Worm (Caenorhabditis elegans) whole organism, L4 larva: ENCODE measurements around the gene R08A2.5.
A peak's percentile ranks its signal among the peaks of the same experiment; 100 is the strongest.
"Not testable (repeated sequence)": the region's sequence is repeated elsewhere in the genome, so short reads cannot be mapped to it uniquely, and the experiment has no call there.

Source experiments
- F26F4.8 ChIP-seq: fragments of 200-800 bp; sonication (Bioruptor generic); conservative IDR thresholded peaks from 2 replicates; pipeline ENCODE4 v1.3.6; 2022; ENCODE audit warnings: missing genetic modification characterization, missing compliant biosample characterization
- F37D6.2 ChIP-seq: sonication (generic microtip); optimal IDR thresholded peaks from 2 replicates; lab custom pipeline; 2016; ENCODE audit warnings: mild to moderate bottlenecking, missing genetic modification characterization, missing compliant biosample characterization
- F49E8.2 ChIP-seq: sonication (generic microtip); optimal IDR thresholded peaks from 2 replicates; lab custom pipeline; 2016; ENCODE audit warnings: missing compliant biosample characterization, mild to moderate bottlenecking, missing genetic modification characterization, borderline replicate concordance
- R02D3.7 ChIP-seq: fragments of 150-350 bp; sonication (generic microtip); optimal IDR thresholded peaks from 3 replicates; lab custom pipeline; 2014; ENCODE audit warnings: missing biosample characterization, missing genetic modification characterization
- ZK337.2 ChIP-seq: fragments of 200-800 bp; sonication (Bioruptor generic); IDR thresholded peaks from 2 replicates; pipeline ENCODE4 v1.3.6; 2022; ENCODE audit warnings: missing genetic modification reagents, missing genetic modification characterization, missing compliant biosample characterization
- aha-1 ChIP-seq: fragments of 150-350 bp; peaks from one replicate; lab custom pipeline; 2014; ENCODE audit warnings: missing biosample characterization, missing genetic modification characterization
- ces-1 ChIP-seq: fragments of 150-350 bp; sonication (generic microtip); optimal IDR thresholded peaks from 4 replicates; lab custom pipeline; 2014; ENCODE audit warnings: missing biosample characterization, missing genetic modification reagents, missing genetic modification characterization
- daf-12 ChIP-seq: fragments of 150-350 bp; optimal IDR thresholded peaks from 2 replicates; lab custom pipeline; 2014; ENCODE audit warnings: missing biosample characterization, missing genetic modification reagents, missing genetic modification characterization
- dmd-8 ChIP-seq: fragments of 200-800 bp; sonication (Bioruptor generic); IDR thresholded peaks from 2 replicates; pipeline ENCODE4 v1.3.6; 2022; ENCODE audit warnings: missing genetic modification characterization, missing compliant biosample characterization
- duxl-1 ChIP-seq: sonication (generic microtip); optimal IDR thresholded peaks from 2 replicates; lab custom pipeline; 2016; ENCODE audit warnings: mild to moderate bottlenecking, missing genetic modification characterization, moderate library complexity, missing compliant biosample characterization; ENCODE audit not compliant: poor library complexity
- gei-8 ChIP-seq: fragments of 200-800 bp; sonication (Bioruptor generic); optimal IDR thresholded peaks from 2 replicates; lab custom pipeline; 2018; ENCODE audit warnings: mild to moderate bottlenecking, missing genetic modification characterization, missing compliant biosample characterization
- hmg-1.1 ChIP-seq: fragments of 200-800 bp; sonication (Bioruptor generic); IDR thresholded peaks from 2 replicates; pipeline ENCODE4 v1.3.6; 2022; ENCODE audit warnings: missing genetic modification reagents, missing genetic modification characterization, missing compliant biosample characterization
- lim-7 ChIP-seq: fragments of 200-800 bp; sonication (Bioruptor generic); IDR thresholded peaks from 2 replicates; pipeline ENCODE4 v1.3.6; 2022; ENCODE audit warnings: missing genetic modification characterization, missing compliant biosample characterization
- lin-1 ChIP-seq: fragments of 200-800 bp; sonication (Bioruptor generic); IDR thresholded peaks from 2 replicates; pipeline ENCODE4 v1.3.6; 2022; ENCODE audit warnings: missing genetic modification reagents, missing genetic modification characterization, missing compliant biosample characterization
- lin-15B ChIP-seq: fragments of 150-350 bp; sonication (generic microtip); optimal IDR thresholded peaks from 3 replicates; lab custom pipeline; 2014; ENCODE audit warnings: missing biosample characterization, missing genetic modification characterization
- lin-39 ChIP-seq: fragments of 150-350 bp; optimal IDR thresholded peaks from 2 replicates; lab custom pipeline; 2014; ENCODE audit warnings: missing biosample characterization, missing genetic modification reagents, missing genetic modification characterization
- lir-3 ChIP-seq: sonication (generic microtip); optimal IDR thresholded peaks from 2 replicates; lab custom pipeline; 2016; ENCODE audit warnings: mild to moderate bottlenecking, missing genetic modification characterization, missing compliant biosample characterization
- mdt-29 ChIP-seq: fragments of 200-800 bp; sonication (Bioruptor generic); IDR thresholded peaks from 2 replicates; pipeline ENCODE4 v1.3.6; 2022; ENCODE audit warnings: missing genetic modification reagents, missing genetic modification characterization, missing compliant biosample characterization
- mep-1 ChIP-seq: fragments of 150-350 bp; sonication (generic microtip); optimal IDR thresholded peaks from 3 replicates; lab custom pipeline; 2014; ENCODE audit warnings: missing biosample characterization, missing genetic modification characterization
- mes-2 ChIP-seq: sonication (generic microtip); optimal IDR thresholded peaks from 2 replicates; lab custom pipeline; 2016; ENCODE audit warnings: missing genotype, mild to moderate bottlenecking, missing genetic modification characterization, missing compliant biosample characterization; ENCODE audit not compliant: poor library complexity, severe bottlenecking
- nhr-10 ChIP-seq: fragments of 150-350 bp; optimal IDR thresholded peaks from 2 replicates; lab custom pipeline; 2014; ENCODE audit warnings: missing biosample characterization, missing genetic modification characterization
- nhr-41 ChIP-seq: fragments of 200-800 bp; sonication (Bioruptor generic); IDR thresholded peaks from 2 replicates; pipeline ENCODE4 v1.3.6; 2022; ENCODE audit warnings: missing genetic modification reagents, missing genetic modification characterization, missing compliant biosample characterization
- nhr-6 ChIP-seq: fragments of 150-350 bp; optimal IDR thresholded peaks from 2 replicates; lab custom pipeline; 2014; ENCODE audit warnings: missing biosample characterization, missing genetic modification characterization
- nhr-76 ChIP-seq: fragments of 150-350 bp; optimal IDR thresholded peaks from 2 replicates; lab custom pipeline; 2014; ENCODE audit warnings: missing biosample characterization, missing genetic modification characterization
- set-16 ChIP-seq: fragments of 200-800 bp; sonication (Bioruptor generic); IDR thresholded peaks from 2 replicates; pipeline ENCODE4 v1.3.6; 2022; ENCODE audit warnings: missing genetic modification reagents, missing genetic modification characterization, missing compliant biosample characterization
- tra-1 ChIP-seq: fragments of 200-800 bp; sonication (Bioruptor generic); IDR thresholded peaks from 2 replicates; pipeline ENCODE4 v1.3.6; 2022; ENCODE audit warnings: missing genetic modification reagents, missing genetic modification characterization, missing compliant biosample characterization
- unc-62 ChIP-seq, 3 experiments: fragments of 150-350 bp in 1 of 3; sonication (generic microtip); optimal IDR thresholded peaks in 2 of 3; peaks in 1 of 3; 1 replicate in 1 of 3; 2 replicates in 2 of 3; lab custom pipeline; 2014 to 2017; ENCODE audit warnings: missing biosample characterization in 3 of 3, missing genetic modification characterization in 3 of 3, missing genetic modification reagents in 3 of 3, missing genotype in 1 of 3
- zip-11 ChIP-seq: fragments of 200-800 bp; sonication (Bioruptor generic); IDR thresholded peaks from 2 replicates; pipeline ENCODE4 v1.3.6; 2022; ENCODE audit warnings: missing genetic modification characterization, missing compliant biosample characterization

Gene R08A2.5

ce11 chrV:14746975-14747374 lies 34.6 kb downstream of the R08A2.5 start:
- TF ChIP-seq lin-39 (tag; lab: Kevin White, UChicago) = no peak
- no peak for TF ChIP-seq gei-8 (GFP tag; lab: Kevin White, UChicago)
- no peak for TF ChIP-seq mdt-29 (GFP tag; lab: Robert Waterston, UW)
- TF ChIP-seq lir-3 = no peak
- peak; percentile 89 for TF ChIP-seq set-16 (GFP tag; lab: Robert Waterston, UW)
- no peak for TF ChIP-seq nhr-6 (tag; lab: Kevin White, UChicago)
- TF ChIP-seq, all 104 proteins: peak for 1

ce11 chrV:14748608-14749137 lies 36.3 kb downstream of the R08A2.5 start, which contains the start of the genes lipl-8 and Y50E8A.22:
TSS of gene lipl-8 (minus strand) at chrV:14748708.
TSS of gene Y50E8A.22 (minus strand) at chrV:14749087.
- no peak for TF ChIP-seq mdt-29 (GFP tag; lab: Robert Waterston, UW)
- TF ChIP-seq nhr-41 (GFP tag; lab: Robert Waterston, UW) = no peak
- TF ChIP-seq mes-2 (tag; lab: Kevin White, UChicago) = no peak
- TF ChIP-seq F37D6.2 (tag; lab: Kevin White, UChicago) = no peak
- TF ChIP-seq nhr-10 (tag; lab: Kevin White, UChicago) = no peak
- no peak for TF ChIP-seq duxl-1 (tag; lab: Kevin White, UChicago)
- no peak for TF ChIP-seq zip-11 (GFP tag; lab: Robert Waterston, UW)
- no peak for TF ChIP-seq tra-1 (GFP tag; lab: Robert Waterston, UW)
- TF ChIP-seq mep-1 = no peak
- TF ChIP-seq ces-1 = no peak
- no peak for TF ChIP-seq dmd-8
- TF ChIP-seq daf-12 (tag; lab: Kevin White, UChicago) = no peak
- TF ChIP-seq nhr-76 (tag; lab: Kevin White, UChicago) = no peak
- no peak for TF ChIP-seq lim-7
- no peak for TF ChIP-seq R02D3.7 (tag; lab: Kevin White, UChicago)

ce11 chrV:14750357-14750756 lies 37.9 kb downstream of the R08A2.5 start, which contains the start of gene nspa-10:
TSS of gene nspa-10 (minus strand) at chrV:14750457.
- not testable (repeated sequence) for TF ChIP-seq F26F4.8 (GFP tag; lab: Robert Waterston, UW); lin-15B (tag; lab: Kevin White, UChicago); F49E8.2 (tag; lab: Kevin White, UChicago)

ce11 chrV:14762563-14762962 lies 50.1 kb downstream of the R08A2.5 start:
- TF ChIP-seq lin-1 (GFP tag; lab: Robert Waterston, UW) = no peak
- TF ChIP-seq aha-1 = peak; percentile 84
- TF ChIP-seq lir-3 = no peak
- TF ChIP-seq unc-62 (GFP tag; optimal IDR thresholded peaks at IDR 0.05 in 1 of 2; lab: Kevin White, UChicago) = peak in 1 of 2 experiments; percentile 84
- no peak for TF ChIP-seq unc-62 (tag; optimal IDR thresholded peaks at IDR 0.05; lab: Kevin White, UChicago)
- TF ChIP-seq hmg-1.1 (GFP tag; lab: Robert Waterston, UW) = no peak

ce11 chrV:14763582-14763981 lies 51.2 kb downstream of the R08A2.5 start:
- TF ChIP-seq unc-62 (GFP tag; optimal IDR thresholded peaks at IDR 0.05 in 1 of 2; lab: Kevin White, UChicago) = peak in 1 of 2 experiments; percentile 87
- no peak for TF ChIP-seq unc-62 (tag; optimal IDR thresholded peaks at IDR 0.05; lab: Kevin White, UChicago)
- no peak for TF ChIP-seq ZK337.2
- no peak for TF ChIP-seq F37D6.2 (tag; lab: Kevin White, UChicago)
